Worm (Caenorhabditis elegans) whole organism, mixed stage, embryonic: ENCODE data around the gene snf-10.

Source experiments
- ces-1 ChIP-seq: fragments of 150-350 bp; optimal IDR thresholded peaks from 2 replicates; lab custom pipeline; 2014; ENCODE audit warnings: missing biosample characterization, missing genetic modification reagents, missing genetic modification characterization
- drap-1 ChIP-seq: fragments of 200-800 bp; sonication (Bioruptor generic); optimal IDR thresholded peaks from 3 replicates; lab custom pipeline; 2018; ENCODE audit warnings: mild to moderate bottlenecking, missing genetic modification characterization, missing compliant biosample characterization
- elt-3 ChIP-seq: fragments of 150-350 bp; optimal IDR thresholded peaks from 2 replicates; lab custom pipeline; 2014; ENCODE audit warnings: missing biosample characterization, missing genetic modification characterization
- lin-13 ChIP-seq: fragments of 150-350 bp; optimal IDR thresholded peaks from 2 replicates; lab custom pipeline; 2014; ENCODE audit warnings: missing biosample characterization, missing genetic modification characterization
- mep-1 ChIP-seq: fragments of 150-350 bp; optimal IDR thresholded peaks from 2 replicates; lab custom pipeline; 2017; ENCODE audit warnings: missing biosample characterization, missing genetic modification reagents, missing genetic modification characterization, inconsistent platforms
- nhr-12 ChIP-seq: fragments of 150-350 bp; optimal IDR thresholded peaks from 2 replicates; lab custom pipeline; 2014; ENCODE audit warnings: missing biosample characterization, missing genetic modification characterization
- nhr-28 ChIP-seq: fragments of 150-350 bp; optimal IDR thresholded peaks from 2 replicates; lab custom pipeline; 2014; ENCODE audit warnings: missing biosample characterization, missing genetic modification characterization
- nhr-76 ChIP-seq: sonication (generic microtip); optimal IDR thresholded peaks from 2 replicates; lab custom pipeline; 2017; ENCODE audit warnings: missing biosample characterization, missing genetic modification characterization
- pha-4 ChIP-seq: fragments of 150-350 bp; optimal IDR thresholded peaks from 2 replicates; lab custom pipeline; 2018; ENCODE audit warnings: missing biosample characterization, missing genetic modification reagents, missing genetic modification characterization
- sem-2 ChIP-seq: fragments of 200-800 bp; sonication (Bioruptor generic); optimal IDR thresholded peaks from 2 replicates; lab custom pipeline; 2018; ENCODE audit warnings: mild to moderate bottlenecking, missing genetic modification characterization, missing compliant biosample characterization
- snpc-4 ChIP-seq: fragments of 150-350 bp; optimal IDR thresholded peaks from 2 replicates; lab custom pipeline; 2014; ENCODE audit warnings: missing biosample characterization, missing genetic modification characterization
- unc-39 ChIP-seq: fragments of 150-350 bp; optimal IDR thresholded peaks from 2 replicates; lab custom pipeline; 2014; ENCODE audit warnings: missing biosample characterization, missing genetic modification characterization
- unc-62 ChIP-seq: fragments of 150-350 bp; optimal IDR thresholded peaks from 2 replicates; lab custom pipeline; 2014; ENCODE audit warnings: missing biosample characterization, missing genetic modification reagents, missing genetic modification characterization

DNA sequence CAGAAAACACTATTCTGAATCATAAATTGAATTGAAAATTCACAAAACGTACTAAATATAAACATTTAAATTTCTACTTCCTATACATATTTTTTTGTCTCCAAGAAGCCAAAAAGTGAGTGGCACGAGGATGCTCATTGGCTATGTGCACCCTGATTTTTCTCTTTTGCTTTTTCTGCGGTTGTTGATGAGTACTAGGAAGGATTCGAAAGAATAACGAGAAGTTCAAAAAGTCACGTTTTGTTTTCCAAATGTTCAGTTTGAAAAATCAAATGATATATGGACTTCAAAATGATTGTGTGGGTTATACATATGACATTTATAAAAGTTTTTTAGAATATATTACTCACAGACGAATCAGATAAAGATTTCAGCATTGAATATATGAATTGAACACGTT is 24.1 kb upstream of the snf-10 start:
- TF ChIP-seq nhr-12 (no peak), elt-3 (tag; lab: Kevin White, UChicago) (no peak), unc-62 (no peak), nhr-76 (no peak), unc-39 (no peak), nhr-28 (no peak), mep-1 (tag; lab: Kevin White, UChicago) (no peak), snpc-4 (tag; lab: Kevin White, UChicago) (no peak), ces-1 (GFP tag; lab: Kevin White, UChicago) (no peak), lin-13 (tag; lab: Kevin White, UChicago) (no peak), sem-2 (GFP tag; lab: Kevin White, UChicago) (no peak), drap-1 (GFP tag; lab: Kevin White, UChicago) (no peak), pha-4 (tag; lab: Kevin White, UChicago) (no peak)
